Fruit fly (Drosophila melanogaster) whole organism, wandering third instar larva: ENCODE measurements around the gene Tm2.
A peak's percentile ranks its signal among the peaks of the same experiment; 100 is the strongest.

ENCODE experiments used
- Hr83 ChIP-seq: fragments of 200-300 bp; sonication (Bioruptor generic); optimal IDR thresholded peaks from 2 replicates; lab custom pipeline; 2016; ENCODE audit warnings: missing biosample characterization, mild to moderate bottlenecking, missing genetic modification characterization, moderate library complexity; ENCODE audit not compliant: poor library complexity, severe bottlenecking
- dl ChIP-seq, 2 experiments: fragments of 175-275, 200-275 bp in 1 of 2; fragments of 200-275 bp in 1 of 2; sonication (Bioruptor generic); optimal IDR thresholded peaks; lab custom pipeline; 2018; ENCODE audit warnings: mild to moderate bottlenecking in 2 of 2, missing biosample characterization in 2 of 2, missing genetic modification characterization in 2 of 2, moderate library complexity in 2 of 2; ENCODE audit not compliant: partially characterized antibody in 2 of 2, insufficient read depth in 1 of 2
- lola ChIP-seq: fragments of >200 bp; optimal IDR thresholded peaks from 2 replicates; lab custom pipeline; 2017; ENCODE audit warnings: missing biosample characterization, missing genetic modification characterization
- rgr ChIP-seq: fragments of 200-800 bp; sonication (Bioruptor generic); optimal IDR thresholded peaks from 3 replicates; lab custom pipeline; 2016; ENCODE audit warnings: missing biosample characterization, mild to moderate bottlenecking, missing genetic modification characterization

Gene Tm2

dm6 chr3R:15363608-15364007 is 53.6 kb downstream of the Tm2 start, which contains the start of gene CG6171:
CG6171 (minus strand) TSS chr3R:15363857.
- peak; percentile 22 for TF ChIP-seq lola
- peak; percentile 36 for TF ChIP-seq rgr (GFP tag; lab: Kevin White, UChicago)
- no peak for TF ChIP-seq dl (GFP tag; optimal IDR thresholded peaks at IDR 0.05; lab: Kevin White, UChicago; ENCODE audit: insufficient read depth in 1 of 2, partially characterized antibody in 2 of 2)
- TF ChIP-seq Hr83 (GFP tag; lab: Kevin White, UChicago), result peak; percentile 23
